Worm (Caenorhabditis elegans) whole organism, late embryonic: ENCODE measurements around the gene col-102.

Source experiments
- C08G9.2 ChIP-seq: sonication (generic microtip); optimal IDR thresholded peaks from 2 replicates; lab custom pipeline; 2016; ENCODE audit warnings: mild to moderate bottlenecking, missing genetic modification characterization, moderate library complexity, missing compliant biosample characterization
- C38D4.7 ChIP-seq: fragments of 200-800 bp; sonication (Bioruptor generic); optimal IDR thresholded peaks from 2 replicates; lab custom pipeline; 2018; ENCODE audit warnings: mild to moderate bottlenecking, missing genetic modification characterization, moderate library complexity, missing compliant biosample characterization
- F13H6.1 ChIP-seq: sonication (generic microtip); optimal IDR thresholded peaks from 2 replicates; lab custom pipeline; 2016; ENCODE audit warnings: missing genetic modification characterization, missing compliant biosample characterization
- K02D7.2 ChIP-seq: sonication (generic microtip); optimal IDR thresholded peaks from 2 replicates; lab custom pipeline; 2017; ENCODE audit warnings: mild to moderate bottlenecking, missing genetic modification characterization, missing compliant biosample characterization
- K09A11.1 ChIP-seq: sonication (generic microtip); optimal IDR thresholded peaks from 2 replicates; lab custom pipeline; 2017; ENCODE audit warnings: antibody characterized with exemption, mild to moderate bottlenecking, missing genetic modification characterization, missing compliant biosample characterization; ENCODE audit not compliant: insufficient read depth
- T23F11.4 ChIP-seq: fragments of 200-800 bp; sonication (Bioruptor generic); optimal IDR thresholded peaks from 2 replicates; lab custom pipeline; 2018; ENCODE audit warnings: mild to moderate bottlenecking, missing genetic modification characterization, missing compliant biosample characterization
- Y22D7AL.16 ChIP-seq: sonication (generic microtip); optimal IDR thresholded peaks from 2 replicates; lab custom pipeline; 2016; ENCODE audit warnings: missing genetic modification characterization, missing compliant biosample characterization
- ahr-1 ChIP-seq: sonication (generic microtip); optimal IDR thresholded peaks from 2 replicates; lab custom pipeline; 2016; ENCODE audit warnings: missing genetic modification characterization, missing compliant biosample characterization
- ama-1 ChIP-seq: fragments of 150-350 bp; optimal IDR thresholded peaks from 2 replicates; lab custom pipeline; 2014
- ceh-14 ChIP-seq: sonication (generic microtip); optimal IDR thresholded peaks from 2 replicates; lab custom pipeline; 2016; ENCODE audit warnings: missing genotype, missing genetic modification characterization, missing compliant biosample characterization
- ceh-18 ChIP-seq: sonication (generic microtip); optimal IDR thresholded peaks from 2 replicates; lab custom pipeline; 2016; ENCODE audit warnings: missing genetic modification characterization, missing compliant biosample characterization
- ceh-19 ChIP-seq: fragments of 200-800 bp; sonication (Bioruptor generic); optimal IDR thresholded peaks from 2 replicates; lab custom pipeline; 2018; ENCODE audit warnings: mild to moderate bottlenecking, missing genetic modification characterization, missing compliant biosample characterization
- ceh-2 ChIP-seq: sonication (generic microtip); optimal IDR thresholded peaks from 2 replicates; lab custom pipeline; 2016; ENCODE audit warnings: missing genotype, missing genetic modification characterization, missing compliant biosample characterization
- ceh-22 ChIP-seq: sonication (generic microtip); optimal IDR thresholded peaks from 2 replicates; lab custom pipeline; 2017; ENCODE audit warnings: missing biosample characterization, missing genetic modification characterization
- ceh-24 ChIP-seq: sonication (generic microtip); optimal IDR thresholded peaks from 2 replicates; lab custom pipeline; 2016; ENCODE audit warnings: mild to moderate bottlenecking, missing genetic modification characterization, missing compliant biosample characterization
- ceh-34 ChIP-seq: sonication (generic microtip); optimal IDR thresholded peaks from 2 replicates; lab custom pipeline; 2016; ENCODE audit warnings: mild to moderate bottlenecking, missing genetic modification characterization, missing compliant biosample characterization
- ceh-45 ChIP-seq: fragments of 200-800 bp; sonication (Bioruptor generic); IDR thresholded peaks from 2 replicates; pipeline ENCODE4 v1.3.6; 2022; ENCODE audit warnings: missing genetic modification reagents, missing genetic modification characterization, missing compliant biosample characterization
- ceh-48 ChIP-seq: sonication (generic microtip); optimal IDR thresholded peaks from 2 replicates; lab custom pipeline; 2016; ENCODE audit warnings: missing genetic modification characterization, inconsistent platforms, missing compliant biosample characterization
- dmd-4 ChIP-seq: sonication (generic microtip); optimal IDR thresholded peaks from 2 replicates; lab custom pipeline; 2016; ENCODE audit warnings: borderline replicate concordance, missing genetic modification characterization, missing compliant biosample characterization
- dve-1 ChIP-seq: sonication (generic microtip); optimal IDR thresholded peaks from 2 replicates; lab custom pipeline; 2017; ENCODE audit warnings: antibody characterized with exemption, mild to moderate bottlenecking, missing genetic modification characterization, missing compliant biosample characterization
- elt-2 ChIP-seq: sonication (generic microtip); optimal IDR thresholded peaks from 2 replicates; lab custom pipeline; 2016; ENCODE audit warnings: missing genetic modification reagents, missing genetic modification characterization, missing compliant biosample characterization
- elt-4 ChIP-seq: sonication (generic microtip); optimal IDR thresholded peaks from 2 replicates; lab custom pipeline; 2016; ENCODE audit warnings: missing genetic modification characterization, missing compliant biosample characterization
- ets-4 ChIP-seq: sonication (generic microtip); optimal IDR thresholded peaks from 2 replicates; lab custom pipeline; 2016; ENCODE audit warnings: missing genetic modification characterization, missing compliant biosample characterization
- eyg-1 ChIP-seq: sonication (generic microtip); optimal IDR thresholded peaks from 2 replicates; lab custom pipeline; 2016; ENCODE audit warnings: missing genotype, missing genetic modification characterization, missing compliant biosample characterization
- fax-1 ChIP-seq: sonication (generic microtip); optimal IDR thresholded peaks from 2 replicates; lab custom pipeline; 2016; ENCODE audit warnings: missing genotype, missing genetic modification characterization, missing compliant biosample characterization
- fkh-6 ChIP-seq: sonication (generic microtip); optimal IDR thresholded peaks from 2 replicates; lab custom pipeline; 2016; ENCODE audit warnings: missing genetic modification characterization, missing compliant biosample characterization
- hlh-13 ChIP-seq: fragments of 200-800 bp; sonication (Bioruptor generic); optimal IDR thresholded peaks from 2 replicates; lab custom pipeline; 2018; ENCODE audit warnings: mild to moderate bottlenecking, missing genetic modification characterization, missing compliant biosample characterization
- hlh-15 ChIP-seq: sonication (generic microtip); optimal IDR thresholded peaks from 2 replicates; lab custom pipeline; 2016; ENCODE audit warnings: missing genetic modification characterization, missing compliant biosample characterization
- hlh-30 ChIP-seq: sonication (generic microtip); optimal IDR thresholded peaks from 2 replicates; lab custom pipeline; 2017; ENCODE audit warnings: antibody characterized with exemption, missing genetic modification characterization, missing compliant biosample characterization; ENCODE audit not compliant: insufficient read depth
- hlh-6 ChIP-seq: sonication (generic microtip); optimal IDR thresholded peaks from 2 replicates; lab custom pipeline; 2016; ENCODE audit warnings: missing genotype, missing genetic modification characterization, missing compliant biosample characterization
- lim-6 ChIP-seq: sonication (generic microtip); optimal IDR thresholded peaks from 2 replicates; lab custom pipeline; 2016; ENCODE audit warnings: missing genetic modification characterization, missing compliant biosample characterization
- lin-11 ChIP-seq: fragments of 200-800 bp; sonication (Bioruptor generic); optimal IDR thresholded peaks from 2 replicates; lab custom pipeline; 2018; ENCODE audit warnings: mild to moderate bottlenecking, missing genetic modification characterization, missing compliant biosample characterization
- madf-2 ChIP-seq: sonication (generic microtip); optimal IDR thresholded peaks from 2 replicates; lab custom pipeline; 2017; ENCODE audit warnings: missing genetic modification characterization, missing compliant biosample characterization
- nhr-232 ChIP-seq: sonication (generic microtip); optimal IDR thresholded peaks from 2 replicates; lab custom pipeline; 2016; ENCODE audit warnings: missing genetic modification characterization, missing compliant biosample characterization
- odd-2 ChIP-seq: sonication (generic microtip); optimal IDR thresholded peaks from 2 replicates; lab custom pipeline; 2017; ENCODE audit warnings: antibody characterized with exemption, mild to moderate bottlenecking, missing genetic modification characterization, missing compliant biosample characterization
- pag-3 ChIP-seq: sonication (generic microtip); optimal IDR thresholded peaks from 2 replicates; lab custom pipeline; 2016; ENCODE audit warnings: missing compliant biosample characterization, missing genetic modification characterization, borderline replicate concordance
- pqm-1 ChIP-seq: sonication (generic microtip); optimal IDR thresholded peaks from 2 replicates; lab custom pipeline; 2016; ENCODE audit warnings: missing genetic modification characterization, missing compliant biosample characterization
- pros-1 ChIP-seq: fragments of 150-350 bp; optimal IDR thresholded peaks from 2 replicates; lab custom pipeline; 2014; ENCODE audit warnings: missing biosample characterization, missing genetic modification reagents, missing genetic modification characterization
- rnt-1 ChIP-seq: sonication (generic microtip); optimal IDR thresholded peaks from 2 replicates; lab custom pipeline; 2016; ENCODE audit warnings: missing genetic modification characterization, missing compliant biosample characterization
- sdc-2 ChIP-seq: sonication (generic microtip); optimal IDR thresholded peaks from 2 replicates; lab custom pipeline; 2016; ENCODE audit warnings: missing genotype, missing genetic modification characterization, missing compliant biosample characterization
- sox-2 ChIP-seq: fragments of 200-800 bp; sonication (Bioruptor generic); IDR thresholded peaks from 2 replicates; pipeline ENCODE4 v1.3.6; 2022; ENCODE audit warnings: missing genetic modification reagents, missing genetic modification characterization, missing compliant biosample characterization
- sox-4 ChIP-seq: sonication (generic microtip); optimal IDR thresholded peaks from 2 replicates; lab custom pipeline; 2017; ENCODE audit warnings: mild to moderate bottlenecking, missing genetic modification characterization, inconsistent platforms, missing compliant biosample characterization
- syd-9 ChIP-seq: sonication (generic microtip); optimal IDR thresholded peaks from 2 replicates; lab custom pipeline; 2016; ENCODE audit warnings: mild to moderate bottlenecking, missing genetic modification characterization, moderate library complexity, missing compliant biosample characterization
- tbx-2 ChIP-seq: sonication (generic microtip); optimal IDR thresholded peaks from 2 replicates; lab custom pipeline; 2016; ENCODE audit warnings: missing genetic modification characterization, missing compliant biosample characterization
- tbx-7 ChIP-seq: sonication (generic microtip); optimal IDR thresholded peaks from 2 replicates; lab custom pipeline; 2016; ENCODE audit warnings: missing genotype, missing genetic modification characterization, missing compliant biosample characterization
- unc-3 ChIP-seq, 2 experiments: fragments of 200-800 bp in 1 of 2; sonication (Bioruptor generic) in 1 of 2; sonication (generic microtip) in 1 of 2; conservative IDR thresholded peaks in 1 of 2; optimal IDR thresholded peaks in 1 of 2; 2 replicates each; pipeline versions ENCODE4 v1.3.6 to Lab custom; 2016 to 2022; ENCODE audit warnings: missing compliant biosample characterization in 2 of 2, missing genetic modification characterization in 2 of 2, missing genetic modification reagents in 1 of 2
- unc-42 ChIP-seq: sonication (generic microtip); optimal IDR thresholded peaks from 2 replicates; lab custom pipeline; 2016; ENCODE audit warnings: missing genotype, missing genetic modification characterization, missing compliant biosample characterization
- unc-55 ChIP-seq: sonication (generic microtip); optimal IDR thresholded peaks from 2 replicates; lab custom pipeline; 2017; ENCODE audit warnings: missing biosample characterization, missing genetic modification reagents, missing genetic modification characterization
- unc-86 ChIP-seq: sonication (generic microtip); optimal IDR thresholded peaks from 2 replicates; lab custom pipeline; 2016; ENCODE audit warnings: missing genetic modification characterization, missing compliant biosample characterization
- zip-5 ChIP-seq: sonication (generic microtip); optimal IDR thresholded peaks from 2 replicates; lab custom pipeline; 2016; ENCODE audit warnings: missing genetic modification characterization, missing compliant biosample characterization

col-102 gene

ce11 chrIV:619766-620165 lies 15.5 kb downstream of the col-102 start:
- TF ChIP-seq unc-86 (tag; lab: Kevin White, UChicago) = no peak
- no peak for TF ChIP-seq ceh-45
- no peak for TF ChIP-seq hlh-6
- TF ChIP-seq tbx-7 = no peak

ce11 chrIV:620324-620723 lies 16.1 kb downstream of the col-102 start:
- peak; percentile 5 for TF ChIP-seq eyg-1 (tag; lab: Kevin White, UChicago)
- peak; percentile 71 for TF ChIP-seq rnt-1 (tag; lab: Kevin White, UChicago)
- peak; percentile 64 for TF ChIP-seq C08G9.2 (tag; lab: Kevin White, UChicago)
- TF ChIP-seq madf-2 (tag; lab: Kevin White, UChicago) = peak; percentile 67
- TF ChIP-seq ceh-18 (tag; lab: Kevin White, UChicago) = peak; percentile 53
- TF ChIP-seq hlh-13 (GFP tag; lab: Kevin White, UChicago) = peak; percentile 49
- TF ChIP-seq hlh-30 = peak; percentile 13
- peak; percentile 13 for TF ChIP-seq ceh-22 (tag; lab: Kevin White, UChicago)
- TF ChIP-seq ceh-34 = peak; percentile 74
- TF ChIP-seq dve-1 (tag; lab: Kevin White, UChicago) = peak; percentile 61
- TF ChIP-seq pag-3 (tag; lab: Kevin White, UChicago) = no peak
- no peak for TF ChIP-seq pros-1 (tag; lab: Kevin White, UChicago)
- no peak for TF ChIP-seq dmd-4 (tag; lab: Kevin White, UChicago)
- peak; percentile 35 for TF ChIP-seq K09A11.1 (tag; lab: Kevin White, UChicago)
- TF ChIP-seq pqm-1 (tag; lab: Kevin White, UChicago) = no peak
- TF ChIP-seq ceh-24 = no peak
- TF ChIP-seq syd-9 (tag; lab: Kevin White, UChicago) = peak; percentile 60
- TF ChIP-seq C38D4.7 (GFP tag; lab: Kevin White, UChicago) = peak; percentile 70
- peak; percentile 9 for TF ChIP-seq hlh-15 (tag; lab: Kevin White, UChicago)
- TF ChIP-seq fkh-6 (tag; lab: Kevin White, UChicago) = peak; percentile 32
- no peak for TF ChIP-seq unc-55 (GFP tag; lab: Kevin White, UChicago)
- TF ChIP-seq ceh-2 (tag; lab: Kevin White, UChicago) = peak; percentile 34
- peak; percentile 50 for TF ChIP-seq sox-2 (GFP tag; lab: Robert Waterston, UW)
- TF ChIP-seq sdc-2 (tag; lab: Kevin White, UChicago) = no peak
- TF ChIP-seq unc-3 (GFP tag; conservative IDR thresholded peaks at IDR 0.05; lab: Robert Waterston, UW) = peak; percentile 69; the same call in 1 of the 2 replicates
- TF ChIP-seq unc-3 (tag; optimal IDR thresholded peaks at IDR 0.05; lab: Kevin White, UChicago) = peak; percentile 54
- peak; percentile 69 for TF ChIP-seq hlh-6
- no peak for TF ChIP-seq unc-42 (tag; lab: Kevin White, UChicago)
- TF ChIP-seq tbx-7 = peak; percentile 10
- TF ChIP-seq zip-5 (tag; lab: Kevin White, UChicago) = peak; percentile 36
- TF ChIP-seq sox-4 (tag; lab: Kevin White, UChicago) = peak; percentile 78
- TF ChIP-seq Y22D7AL.16 = peak; percentile 34
- TF ChIP-seq odd-2 = peak; percentile 65
- TF ChIP-seq ceh-19 (GFP tag; lab: Kevin White, UChicago) = peak; percentile 80
- TF ChIP-seq unc-86 (tag; lab: Kevin White, UChicago) = peak; percentile 78
- TF ChIP-seq K02D7.2 (tag; lab: Kevin White, UChicago) = peak; percentile 57
- peak; percentile 88 for TF ChIP-seq elt-2
- no peak for TF ChIP-seq lim-6 (tag; lab: Kevin White, UChicago)
- TF ChIP-seq lin-11 (tag; lab: Kevin White, UChicago) = peak; percentile 72
- TF ChIP-seq T23F11.4 = peak; percentile 37
- peak; percentile 51 for TF ChIP-seq nhr-232 (tag; lab: Kevin White, UChicago)
- TF ChIP-seq ceh-14 = peak; percentile 50
- no peak for TF ChIP-seq ets-4 (tag; lab: Kevin White, UChicago)
- peak; percentile 22 for TF ChIP-seq ahr-1 (tag; lab: Kevin White, UChicago)
- TF ChIP-seq ama-1 = no peak
- peak; percentile 64 for TF ChIP-seq tbx-2 (tag; lab: Kevin White, UChicago)
- TF ChIP-seq ceh-48 = peak; percentile 56
- no peak for TF ChIP-seq elt-4 (tag; lab: Kevin White, UChicago)
- TF ChIP-seq fax-1 (tag; lab: Kevin White, UChicago) = peak; percentile 76
- peak; percentile 38 for TF ChIP-seq F13H6.1 (tag; lab: Kevin White, UChicago)
